Fruit fly (Drosophila melanogaster): ENCODE results near the gene CG31337.

dm6 chr3R:13587697-13588096, 42.5 kb upstream of the CG31337 start, which contains the start of gene CG14370:
- no peak for TF ChIP-seq psq (optimal IDR thresholded peaks at IDR 0.05)
- TF ChIP-seq pan (optimal IDR thresholded peaks at IDR 0.05), result no peak
- TF ChIP-seq usp (GFP tag; optimal IDR thresholded peaks at IDR 0.05), result no peak
- no peak for TF ChIP-seq Dll (optimal IDR thresholded peaks at IDR 0.05)

All from whole organism.